Worm (Caenorhabditis elegans) whole organism, L4 larva: ENCODE measurements around the gene F09C6.14.

Source experiments
- ceh-82 ChIP-seq: sonication (generic microtip); optimal IDR thresholded peaks from 2 replicates; lab custom pipeline; 2017; ENCODE audit warnings: missing biosample characterization, missing genetic modification characterization
- duxl-1 ChIP-seq: sonication (generic microtip); optimal IDR thresholded peaks from 2 replicates; lab custom pipeline; 2016; ENCODE audit warnings: mild to moderate bottlenecking, missing genetic modification characterization, moderate library complexity, missing compliant biosample characterization; ENCODE audit not compliant: poor library complexity
- nhr-11 ChIP-seq: fragments of 150-350 bp; optimal IDR thresholded peaks from 2 replicates; lab custom pipeline; 2014; ENCODE audit warnings: missing biosample characterization, missing genetic modification characterization

- no peak for TF ChIP-seq ceh-82 (tag; lab: Kevin White, UChicago)
- no peak for TF ChIP-seq duxl-1 (tag; lab: Kevin White, UChicago)
- no peak for TF ChIP-seq nhr-11 (tag; lab: Kevin White, UChicago)
These were observed 23.8 kb downstream of the F09C6.14 start, which contains the start of gene nhr-262 for ce11 chrV:16904612-16905011.
